Worm (Caenorhabditis elegans): ENCODE measurements around the gene B0035.3.

The B0035.3 gene

DNA sequence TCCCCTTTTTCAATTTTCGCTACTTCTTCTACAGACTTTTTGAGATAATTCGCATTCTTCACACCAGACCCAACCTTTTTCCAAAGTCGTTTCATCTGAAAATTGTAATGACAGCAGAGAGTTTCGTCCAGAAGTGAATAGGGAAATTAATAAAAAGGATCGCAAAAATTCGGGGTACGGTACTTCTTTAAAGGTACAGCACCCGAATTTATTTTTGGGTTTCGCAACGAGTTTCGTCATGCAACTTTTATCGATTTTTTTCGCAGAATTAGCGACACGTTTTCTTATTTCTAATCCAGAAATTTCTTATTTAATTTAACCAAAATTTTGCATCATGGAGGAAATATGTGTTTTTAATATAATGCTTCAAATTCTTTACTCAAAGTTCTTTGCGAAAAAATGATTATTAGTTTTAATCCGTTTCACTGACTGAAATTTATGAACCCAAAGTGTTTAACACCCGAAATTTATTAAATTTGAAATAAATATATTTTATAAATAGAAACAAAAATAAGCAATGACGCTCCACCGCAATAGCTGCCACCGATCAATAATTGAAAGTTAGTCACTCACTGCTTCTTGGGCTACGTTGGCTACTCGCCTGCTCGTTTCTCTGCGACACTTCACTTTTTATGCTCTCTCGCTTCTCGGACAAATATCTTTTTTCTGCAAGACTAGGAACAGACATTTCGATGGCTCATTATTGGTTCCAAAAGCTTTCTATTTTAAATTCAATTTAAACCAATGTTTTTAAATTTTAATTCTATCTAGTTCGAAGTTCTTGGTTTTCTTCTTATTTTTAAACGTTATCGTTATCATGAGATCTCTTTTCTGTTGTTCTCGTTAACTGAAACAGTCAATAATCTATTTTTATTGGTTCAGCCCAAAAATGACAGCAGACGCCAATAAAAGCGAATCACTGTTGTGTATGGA is 16.4 kb downstream of the B0035.3 start, which contains the start of the genes B0035.15 and dnj-1:
Gene B0035.15, minus strand, starts transcription at position 99 of the 933 bp plus-strand sequence.
Gene dnj-1, plus strand, starts transcription at position 883 of the 933 bp plus-strand sequence.
- TF ChIP-seq unc-62 (GFP tag; optimal IDR thresholded peaks at IDR 0.05), result no peak

DNA sequence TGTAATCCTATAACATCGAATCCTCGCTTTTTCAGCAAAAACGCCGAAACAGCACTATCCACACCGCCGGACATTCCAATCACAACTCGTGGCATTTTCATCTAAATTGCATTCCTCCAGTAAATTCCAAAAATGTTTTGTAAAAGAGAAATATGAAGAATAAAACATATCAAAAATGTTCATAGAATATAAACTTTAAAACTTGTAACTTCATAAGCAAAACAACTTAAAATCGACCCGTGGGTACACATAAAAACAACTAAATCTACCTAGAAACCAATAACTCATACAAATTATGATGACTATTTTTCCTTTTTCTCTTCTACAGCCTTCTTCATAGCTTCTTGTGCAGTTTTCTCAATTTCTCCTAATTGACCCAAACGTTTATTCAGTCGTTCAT is 18.0 kb downstream of the B0035.3 start, which contains the start of gene mttu-1:
Gene mttu-1, minus strand, starts transcription at position 101 of the 400 bp plus-strand sequence.
- TF ChIP-seq unc-62 (GFP tag; optimal IDR thresholded peaks at IDR 0.05), result no peak

DNA sequence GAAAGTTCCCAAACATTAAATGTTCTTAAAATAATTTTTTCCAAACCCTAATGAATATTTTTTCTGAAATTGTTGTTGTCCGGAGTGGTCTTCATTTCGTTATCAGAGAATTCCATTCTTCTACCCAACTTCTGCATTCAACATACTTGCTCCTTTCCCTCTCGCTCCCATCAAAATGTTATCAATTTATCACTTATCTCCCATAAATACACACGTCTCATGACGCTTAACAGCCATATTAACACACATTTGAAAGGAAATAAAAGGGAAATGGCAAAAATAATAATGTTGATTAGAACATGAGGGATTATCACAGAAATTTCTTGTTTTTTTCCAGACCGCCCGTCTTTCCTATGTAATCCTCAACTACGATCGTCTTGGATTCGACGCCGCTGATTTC is 25.8 kb downstream of the B0035.3 start:
- TF ChIP-seq unc-62 (GFP tag; optimal IDR thresholded peaks at IDR 0.05), result no peak

DNA sequence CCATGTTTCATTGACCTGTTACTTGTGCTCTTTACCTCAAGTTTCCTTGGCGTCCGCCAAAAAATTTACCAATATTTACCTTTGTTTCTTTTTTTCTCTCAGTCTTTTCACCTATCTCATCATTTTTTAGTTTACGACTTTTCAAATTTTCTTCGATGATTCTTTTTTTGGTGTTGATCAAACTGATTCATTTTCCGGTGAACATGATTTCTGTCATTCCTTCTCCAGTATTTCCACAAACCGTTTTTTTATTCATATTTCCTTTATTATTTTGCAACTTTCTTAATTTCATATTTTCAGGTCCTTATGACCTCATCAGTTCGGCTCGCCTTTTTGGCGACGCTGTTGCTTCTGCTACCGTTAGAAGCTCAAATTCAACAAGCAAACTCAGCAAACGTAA is 27.3 kb downstream of the B0035.3 start, which contains the start of gene F54D1.6:
Gene F54D1.6, plus strand, starts transcription at position 301 of the 400 bp plus-strand sequence.
- no peak for TF ChIP-seq unc-62 (GFP tag; optimal IDR thresholded peaks at IDR 0.05)

DNA sequence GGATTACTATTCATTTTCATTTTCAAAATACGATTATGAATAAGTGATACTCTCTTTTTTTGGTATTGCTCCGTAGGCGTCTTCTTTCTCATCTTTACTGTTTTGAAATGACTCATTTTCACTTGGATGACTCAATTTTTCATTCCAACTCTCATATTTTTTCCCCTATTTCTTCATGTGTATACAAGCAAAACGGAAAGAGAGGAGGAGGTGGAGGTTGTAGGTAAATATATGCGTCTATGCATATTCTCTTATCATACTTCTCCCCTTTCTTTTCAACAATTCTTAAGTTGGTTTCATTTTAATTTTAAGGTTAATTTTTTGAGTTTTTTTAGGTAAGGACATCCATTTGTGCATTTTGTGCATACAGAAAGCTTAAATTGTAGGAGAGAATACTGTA is 28.7 kb downstream of the B0035.3 start:
- TF ChIP-seq unc-62 (GFP tag; optimal IDR thresholded peaks at IDR 0.05), result no peak

DNA sequence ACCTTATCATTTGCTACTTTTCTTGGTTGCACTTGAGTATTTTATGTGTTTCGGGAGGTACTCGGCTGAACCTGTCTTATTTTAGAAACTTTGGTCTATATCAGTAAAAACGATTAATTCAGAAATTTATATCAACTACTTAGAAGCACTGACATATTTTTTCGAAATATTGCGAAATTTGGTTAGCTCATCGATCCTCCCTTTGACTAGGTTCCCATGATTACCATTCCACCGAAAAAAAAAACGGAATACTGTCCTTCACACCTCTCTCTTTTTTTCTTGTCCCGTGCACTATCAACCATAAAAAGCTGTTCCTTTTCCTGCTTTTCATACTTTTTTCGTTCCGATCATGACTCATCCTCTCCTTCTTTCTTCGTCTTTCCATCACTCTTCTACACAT is 29.6 kb downstream of the B0035.3 start:
- no peak for TF ChIP-seq unc-62 (GFP tag; optimal IDR thresholded peaks at IDR 0.05)

DNA sequence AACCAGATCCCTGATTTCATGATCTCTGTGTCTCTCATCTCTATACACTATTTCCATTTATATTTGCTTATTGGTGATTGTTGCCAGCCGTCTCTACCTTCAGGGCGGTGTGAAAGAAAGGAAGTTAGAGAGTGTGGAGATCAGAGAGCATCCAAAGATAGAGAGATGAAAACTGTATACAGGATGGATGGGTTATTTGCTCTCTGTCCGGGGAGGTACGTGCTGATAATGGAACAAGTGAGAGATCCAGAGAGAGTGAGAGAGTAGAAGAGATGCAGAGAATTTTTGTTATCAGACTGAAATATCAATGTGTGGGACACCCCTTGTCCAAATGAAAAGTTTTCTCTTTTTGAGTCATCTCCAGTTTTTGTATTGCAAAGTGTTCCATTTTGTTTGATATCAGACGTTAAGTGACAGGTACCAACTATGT is 30.7 kb downstream of the B0035.3 start:
- no peak for TF ChIP-seq unc-62 (GFP tag; optimal IDR thresholded peaks at IDR 0.05)

DNA sequence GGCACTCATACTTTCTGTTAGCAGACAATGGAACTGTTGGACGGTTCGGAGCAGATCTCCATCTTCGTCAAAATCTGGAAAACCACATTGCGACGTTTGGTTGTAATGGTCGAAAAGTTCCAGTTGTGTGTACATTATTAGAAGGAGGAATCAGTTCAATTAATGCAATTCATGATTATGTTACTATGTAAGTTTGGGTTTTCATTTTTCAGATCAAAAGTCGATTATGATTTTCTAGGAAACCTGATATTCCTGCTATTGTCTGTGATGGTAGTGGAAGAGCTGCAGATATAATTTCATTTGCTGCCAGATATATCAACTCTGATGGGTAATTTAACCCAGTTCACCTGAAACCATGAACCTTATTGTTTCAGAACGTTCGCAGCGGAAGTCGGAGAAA is 38.8 kb downstream of the B0035.3 start:
- no peak for TF ChIP-seq unc-62 (GFP tag; optimal IDR thresholded peaks at IDR 0.05)

DNA sequence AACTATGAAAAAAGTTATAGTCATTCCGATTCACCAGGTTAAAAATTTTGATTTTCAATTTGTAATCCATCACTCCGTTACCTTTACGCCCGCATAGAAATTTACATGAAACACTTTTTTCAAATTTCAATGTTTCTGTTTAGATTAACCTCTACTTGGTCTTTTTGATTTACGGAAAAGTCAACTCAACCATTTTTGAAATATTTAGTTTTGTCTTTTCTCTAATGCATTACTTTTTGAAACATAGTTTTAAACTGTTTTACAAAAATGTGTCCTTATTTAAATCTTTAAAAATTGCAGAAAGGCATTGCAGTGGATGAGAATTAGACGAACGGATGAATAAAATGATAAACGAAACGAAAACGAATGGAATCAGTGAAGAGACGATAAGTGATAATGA is 41.6 kb downstream of the B0035.3 start, which contains the start of gene gtl-2:
Gene gtl-2, plus strand, starts transcription at position 301 of the 400 bp plus-strand sequence.
- no peak for TF ChIP-seq unc-62 (GFP tag; optimal IDR thresholded peaks at IDR 0.05)

DNA sequence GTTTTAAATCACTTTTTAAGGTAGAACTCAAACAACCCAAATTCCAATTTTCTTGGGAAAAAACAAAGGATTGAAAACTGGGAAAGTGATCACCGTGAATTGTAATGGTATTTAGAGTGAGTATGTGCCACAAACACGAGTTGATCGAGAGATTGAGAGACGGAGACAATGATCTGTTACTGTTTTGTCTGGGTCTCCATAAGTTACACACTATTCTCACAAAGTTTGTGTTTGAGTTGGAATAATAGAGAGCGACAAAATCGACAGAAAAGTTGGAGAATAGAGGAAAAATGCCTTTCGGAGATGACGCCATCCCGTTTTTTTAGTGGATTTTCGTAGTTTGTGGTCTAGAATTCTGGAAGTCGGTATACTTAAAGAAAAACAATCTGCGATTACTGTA is 43.5 kb downstream of the B0035.3 start, which contains the start of gene nhr-7:
Gene nhr-7, minus strand, starts transcription at position 101 of the 400 bp plus-strand sequence.
- TF ChIP-seq unc-62 (GFP tag; optimal IDR thresholded peaks at IDR 0.05), result no peak

DNA sequence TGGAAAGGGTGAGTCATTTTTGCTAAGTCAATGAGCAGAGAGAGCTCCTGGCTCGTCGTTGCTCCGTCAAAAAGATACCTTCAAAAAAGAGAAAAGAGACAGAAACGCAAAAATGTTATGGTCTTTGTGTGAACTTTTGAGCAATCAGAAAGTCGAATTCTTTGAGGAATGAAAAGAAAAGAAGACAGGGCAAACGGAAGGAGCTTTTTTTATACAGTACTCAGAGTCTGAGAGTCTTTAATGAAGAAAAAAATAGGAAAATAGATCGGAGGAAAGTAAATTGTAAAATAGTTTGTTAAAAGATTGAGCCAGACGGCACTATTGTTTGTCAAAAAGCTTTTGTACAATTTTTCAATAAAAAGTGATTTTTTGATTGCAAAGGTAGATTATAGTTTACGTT is 45.3 kb downstream of the B0035.3 start:
- TF ChIP-seq unc-62 (GFP tag; optimal IDR thresholded peaks at IDR 0.05), result no peak

DNA sequence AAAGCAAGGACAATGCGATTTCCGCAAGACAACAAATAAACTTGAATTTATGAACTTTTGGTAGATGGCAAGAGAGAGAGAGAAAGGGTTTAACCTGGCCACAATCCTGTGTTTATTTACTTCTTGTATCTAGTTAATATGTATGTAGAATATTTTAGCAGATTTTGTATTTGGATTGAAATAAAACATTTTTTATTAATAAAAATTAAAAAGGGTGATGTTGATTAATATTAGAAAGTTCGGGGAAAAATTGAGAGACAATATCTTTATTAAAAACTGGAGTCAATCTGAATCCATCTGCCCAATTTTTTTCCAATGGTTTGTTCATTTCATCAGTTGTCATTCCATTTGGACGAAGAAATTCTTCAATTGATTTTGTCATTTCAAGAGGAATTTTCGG is 48.7 kb downstream of the B0035.3 start, which contains the start of gene col-127:
Gene col-127, minus strand, starts transcription at position 101 of the 400 bp plus-strand sequence.
- TF ChIP-seq unc-62 (GFP tag; optimal IDR thresholded peaks at IDR 0.05), result no peak
